Worm (Caenorhabditis elegans) whole organism, L2 larva: ENCODE data around the gene BE0003N10.6.

Source experiments
- ZK546.5 ChIP-seq: sonication (generic microtip); optimal IDR thresholded peaks from 2 replicates; lab custom pipeline; 2017; ENCODE audit warnings: missing biosample characterization, missing genetic modification characterization
- blmp-1 ChIP-seq: sonication (generic microtip); optimal IDR thresholded peaks from 2 replicates; lab custom pipeline; 2017; ENCODE audit warnings: missing genetic modification characterization, mild to moderate bottlenecking, missing compliant biosample characterization, antibody characterized with exemption, moderate library complexity; ENCODE audit not compliant: insufficient read depth
- fos-1 ChIP-seq: fragments of 150-350 bp; optimal IDR thresholded peaks from 2 replicates; lab custom pipeline; 2014; ENCODE audit warnings: missing biosample characterization, missing genetic modification characterization
- lin-11 ChIP-seq: fragments of 150-350 bp; sonication (generic microtip); optimal IDR thresholded peaks from 2 replicates; lab custom pipeline; 2014; ENCODE audit warnings: missing biosample characterization, missing genetic modification characterization, inconsistent platforms, mixed read lengths
- nhr-11 ChIP-seq: fragments of 150-350 bp; optimal IDR thresholded peaks from 2 replicates; lab custom pipeline; 2014; ENCODE audit warnings: missing biosample characterization, missing genetic modification characterization
- nhr-12 ChIP-seq: fragments of 150-350 bp; optimal IDR thresholded peaks from 2 replicates; lab custom pipeline; 2014; ENCODE audit warnings: missing biosample characterization, missing genetic modification characterization
- snpc-4 ChIP-seq: fragments of 150-350 bp; optimal IDR thresholded peaks from 2 replicates; lab custom pipeline; 2014; ENCODE audit warnings: missing biosample characterization, missing genetic modification characterization
- unc-55 ChIP-seq: fragments of 150-350 bp; sonication (generic microtip); optimal IDR thresholded peaks from 3 replicates; lab custom pipeline; 2014; ENCODE audit warnings: missing biosample characterization, missing genetic modification reagents, missing genetic modification characterization
- ztf-11 ChIP-seq: sonication (generic microtip); optimal IDR thresholded peaks from 2 replicates; lab custom pipeline; 2017; ENCODE audit warnings: missing biosample characterization, missing genetic modification characterization

- TF ChIP-seq nhr-11 (tag; lab: Kevin White, UChicago) (no peak), ztf-11 (tag; lab: Kevin White, UChicago) (no peak), unc-55 (GFP tag; lab: Kevin White, UChicago) (no peak), lin-11 (no peak), blmp-1 (tag; lab: Kevin White, UChicago) (no peak), fos-1 (tag; lab: Kevin White, UChicago) (no peak), nhr-12 (no peak), ZK546.5 (tag; lab: Kevin White, UChicago) (no peak), snpc-4 (no peak)
These were observed 43.8 kb downstream of the BE0003N10.6 start, which contains the start of gene Y34F4.3 for ce11 chrIII:1016080-1016479.
